Fruit fly (Drosophila melanogaster) Kc167 (cell line): Measurements from ENCODE around the gene CG6661.

ENCODE experiments used
- Myc ChIP-seq: fragments of >200 bp; optimal IDR thresholded peaks from 2 replicates; lab custom pipeline; 2017; ENCODE audit warnings: missing external identifiers
- Sin3A ChIP-seq: fragments of >200 bp; optimal IDR thresholded peaks from 2 replicates; lab custom pipeline; 2018; ENCODE audit warnings: missing external identifiers

DNA sequence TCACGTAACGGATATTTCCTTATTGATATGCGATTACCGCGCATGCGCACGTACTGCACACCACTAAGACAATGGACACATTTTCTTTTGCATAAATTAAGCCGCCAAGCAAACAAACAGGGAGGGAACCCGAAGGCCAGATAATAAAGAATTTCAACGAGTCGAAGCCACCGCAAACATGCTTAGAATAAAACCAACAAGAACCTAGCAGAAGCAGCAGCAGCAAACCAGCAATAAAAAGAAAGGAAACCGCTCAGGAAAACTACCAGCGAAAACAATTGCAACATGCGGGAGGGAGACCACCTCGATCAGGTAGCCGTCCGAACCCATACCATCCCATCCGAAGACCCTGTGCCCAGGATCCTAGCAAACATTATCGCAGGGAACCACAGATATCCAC is 42.0 kb downstream of the CG6661 start:
- TF ChIP-seq Myc (lab: Kevin White, UChicago) (no peak), Sin3A (lab: Kevin White, UChicago) (no peak)
